Worm (Caenorhabditis elegans) whole organism, L3 larva: Measurements from ENCODE around the gene npax-4.

Experiments
- R02D3.7 ChIP-seq: fragments of 150-350 bp; optimal IDR thresholded peaks from 2 replicates; lab custom pipeline; 2014; ENCODE audit warnings: missing biosample characterization, missing genetic modification characterization
- fos-1 ChIP-seq: fragments of 150-350 bp; optimal IDR thresholded peaks from 2 replicates; lab custom pipeline; 2014; ENCODE audit warnings: missing biosample characterization, missing genetic modification characterization
- nhr-237 ChIP-seq: fragments of 150-350 bp; optimal IDR thresholded peaks from 2 replicates; lab custom pipeline; 2014; ENCODE audit warnings: missing biosample characterization, missing genetic modification characterization
- nhr-25 ChIP-seq: sonication (generic microtip); optimal IDR thresholded peaks from 2 replicates; lab custom pipeline; 2017; ENCODE audit warnings: missing biosample characterization, missing genetic modification characterization
- tbx-2 ChIP-seq: sonication (generic microtip); optimal IDR thresholded peaks from 2 replicates; lab custom pipeline; 2016; ENCODE audit warnings: mild to moderate bottlenecking, missing genetic modification characterization, missing compliant biosample characterization
- ztf-11 ChIP-seq: fragments of 150-350 bp; optimal IDR thresholded peaks from 2 replicates; lab custom pipeline; 2014; ENCODE audit warnings: missing biosample characterization, missing genetic modification characterization

DNA sequence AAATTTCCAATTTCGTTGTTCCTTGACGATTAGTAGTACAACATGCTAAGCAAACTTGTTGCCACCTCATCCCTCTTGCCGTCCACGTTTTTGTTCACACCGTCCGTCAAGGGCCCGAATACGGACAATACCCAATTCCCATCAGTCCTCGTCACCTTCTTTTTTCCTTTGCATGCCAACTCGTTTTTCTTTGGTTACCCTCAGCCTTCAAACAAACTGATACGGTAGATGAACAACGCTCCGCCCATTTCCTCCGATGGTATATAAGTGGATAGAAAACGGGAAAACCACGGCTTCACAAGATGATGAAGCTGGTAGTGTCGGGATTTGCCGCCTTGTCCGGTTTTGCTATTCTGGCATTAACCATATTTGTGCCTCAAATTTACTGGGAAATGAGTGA is 31.8 kb downstream of the npax-4 start, which contains the start of gene col-118:
- TF ChIP-seq nhr-237 (tag; lab: Kevin White, UChicago) (no peak), ztf-11 (tag; lab: Kevin White, UChicago) (no peak), R02D3.7 (tag; lab: Kevin White, UChicago) (no peak), tbx-2 (tag; lab: Kevin White, UChicago) (no peak), fos-1 (tag; lab: Kevin White, UChicago) (no peak), nhr-25 (tag; lab: Kevin White, UChicago) (no peak)
